Worm (Caenorhabditis elegans): Measurements from ENCODE around the gene acox-1.6.

acox-1.6 gene

DNA sequence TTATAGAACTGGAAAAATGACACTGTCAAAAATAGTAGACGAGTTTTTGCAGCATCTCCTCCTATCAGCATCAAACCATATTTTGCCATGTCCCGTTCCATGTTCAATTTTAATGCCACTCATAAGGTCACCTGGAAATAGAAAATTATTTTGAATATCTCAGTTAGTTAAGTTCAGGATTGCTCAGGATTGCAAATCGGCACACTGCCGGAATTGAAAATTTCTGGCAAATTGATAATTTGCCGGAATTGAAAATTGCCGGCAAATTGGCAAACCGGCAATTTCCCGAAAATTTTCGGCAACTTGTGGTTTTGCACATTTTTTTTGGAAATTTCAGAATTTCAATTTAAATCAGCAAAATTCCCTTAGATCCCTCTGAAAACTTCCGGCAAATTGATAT is 51.6 kb downstream of the acox-1.6 start, which contains the start of gene Y7A5A.5:
Gene Y7A5A.5, minus strand, starts transcription at position 101 of the 400 bp plus-strand sequence.
- TF ChIP-seq ztf-11 (tag; optimal IDR thresholded peaks at IDR 0.05) (no peak), unc-39 (tag; optimal IDR thresholded peaks at IDR 0.05) (no peak), nhr-25 (tag; optimal IDR thresholded peaks at IDR 0.05) (no peak), ZK546.5 (tag; optimal IDR thresholded peaks at IDR 0.05) (no peak), elt-1 (tag; optimal IDR thresholded peaks at IDR 0.05) (no peak), sma-3 (GFP tag; optimal IDR thresholded peaks at IDR 0.05) (no peak), blmp-1 (tag; optimal IDR thresholded peaks at IDR 0.05; ENCODE audit: insufficient read depth) (no peak), mdl-1 (tag; optimal IDR thresholded peaks at IDR 0.05) (no peak), fos-1 (tag; optimal IDR thresholded peaks at IDR 0.05) (no peak)

DNA sequence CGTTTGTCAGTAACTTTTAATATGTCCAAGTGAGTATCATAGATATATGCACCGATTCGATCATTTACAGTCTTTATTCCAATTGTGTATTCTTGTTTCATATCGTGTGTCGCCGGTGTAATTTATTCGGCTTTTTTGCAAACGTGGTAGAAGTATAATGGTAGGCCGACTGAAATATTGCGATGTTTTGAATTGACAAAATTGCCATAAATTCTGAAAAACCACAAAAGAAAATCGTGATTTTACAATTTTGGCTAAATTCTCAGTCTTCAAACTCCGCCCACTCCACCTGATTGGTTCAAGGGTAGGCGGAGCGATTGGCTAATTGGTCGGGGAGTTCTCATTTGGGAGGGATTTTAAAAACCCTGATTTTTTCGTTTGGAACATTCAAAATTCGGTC is 53.8 kb downstream of the acox-1.6 start, which contains the start of gene Y7A5A.3:
Gene Y7A5A.3, minus strand, starts transcription at position 101 of the 400 bp plus-strand sequence.
- TF ChIP-seq skn-1 (tag; optimal IDR thresholded peaks at IDR 0.05): no peak
- TF ChIP-seq gmeb-1 (tag; optimal IDR thresholded peaks at IDR 0.05): no peak
- TF ChIP-seq dmd-4 (tag; optimal IDR thresholded peaks at IDR 0.05): no peak
- TF ChIP-seq nhr-12 (tag; optimal IDR thresholded peaks at IDR 0.05): no peak
- TF ChIP-seq ztf-11 (tag; optimal IDR thresholded peaks at IDR 0.05): no peak
- no peak for TF ChIP-seq nhr-129 (tag; optimal IDR thresholded peaks at IDR 0.05)
- TF ChIP-seq mdl-1 (tag; optimal IDR thresholded peaks at IDR 0.05): no peak
- no peak for TF ChIP-seq egl-27 (tag; optimal IDR thresholded peaks at IDR 0.05)
- no peak for TF ChIP-seq unc-62 (GFP tag; optimal IDR thresholded peaks at IDR 0.05)
- TF ChIP-seq nhr-6 (tag; optimal IDR thresholded peaks at IDR 0.05): no peak
- TF ChIP-seq alr-1 (tag; optimal IDR thresholded peaks at IDR 0.05): no peak
- TF ChIP-seq fos-1 (tag; optimal IDR thresholded peaks at IDR 0.05): no peak
- no peak for TF ChIP-seq sma-9 (GFP tag; optimal IDR thresholded peaks at IDR 0.05)
- TF ChIP-seq sma-9 (tag; optimal IDR thresholded peaks at IDR 0.05): no peak
- no peak for TF ChIP-seq unc-55 (GFP tag; optimal IDR thresholded peaks at IDR 0.05)
- TF ChIP-seq aly-2 (tag; optimal IDR thresholded peaks at IDR 0.05): no peak
- no peak for TF ChIP-seq lin-39 (tag; optimal IDR thresholded peaks at IDR 0.05)
- no peak for TF ChIP-seq peb-1 (tag; optimal IDR thresholded peaks at IDR 0.05)
- TF ChIP-seq ZK546.5 (tag; optimal IDR thresholded peaks at IDR 0.05): no peak
- no peak for TF ChIP-seq ama-1 (optimal IDR thresholded peaks at IDR 0.05)
- TF ChIP-seq blmp-1 (tag; optimal IDR thresholded peaks at IDR 0.05; ENCODE audit: insufficient read depth): no peak

Measured in whole organism, L2 larva.